Worm (Caenorhabditis elegans): ENCODE measurements around the gene Y51A2B.16.

DNA sequence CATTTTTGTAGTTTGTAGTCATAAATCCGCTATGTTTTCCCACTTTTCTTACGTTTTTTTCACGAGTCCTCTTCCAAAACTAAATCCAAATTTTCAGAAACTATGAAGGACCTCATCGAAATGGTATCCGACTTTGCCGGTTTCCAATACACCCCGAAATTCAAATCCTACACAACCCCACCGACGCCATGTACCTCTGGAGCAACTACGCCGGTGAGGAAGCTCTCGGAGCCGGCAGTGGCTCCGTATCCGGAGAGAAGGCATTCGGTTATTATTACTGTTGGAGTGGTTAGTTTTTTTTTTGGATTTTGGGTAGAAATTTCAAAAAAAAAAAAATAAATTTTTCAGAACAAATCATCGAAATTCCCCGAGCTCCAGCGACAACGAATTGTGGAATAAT, 47.7 kb downstream of the Y51A2B.16 start, which contains the start of gene C08E8.3:
- no peak for TF ChIP-seq aly-2 (tag; optimal IDR thresholded peaks at IDR 0.05)
- no peak for TF ChIP-seq saeg-2 (GFP tag; IDR thresholded peaks at IDR 0.05)
- TF ChIP-seq nhr-11 (tag; optimal IDR thresholded peaks at IDR 0.05), result no peak
- no peak for TF ChIP-seq pha-4 (GFP tag; IDR thresholded peaks at IDR 0.05)
- TF ChIP-seq pha-4 (tag; optimal IDR thresholded peaks at IDR 0.05), result no peak
- no peak for TF ChIP-seq Y5F2A.4 (GFP tag; optimal IDR thresholded peaks at IDR 0.05)
